Worm (Caenorhabditis elegans) whole organism, young adult: ENCODE measurements around the gene C05E11.3.

Experiments
- B0019.2 ChIP-seq: fragments of 200-800 bp; sonication (Bioruptor generic); conservative IDR thresholded peaks from 2 replicates; pipeline ENCODE4 v1.3.6; 2022; ENCODE audit warnings: missing genetic modification reagents, missing genetic modification characterization, missing compliant biosample characterization
- F37B4.10 ChIP-seq: fragments of 200-800 bp; sonication (Bioruptor generic); IDR thresholded peaks from 2 replicates; pipeline ENCODE4 v1.3.6; 2022; ENCODE audit warnings: missing genetic modification characterization, missing compliant biosample characterization
- F52B5.7 ChIP-seq: sonication (generic microtip); optimal IDR thresholded peaks from 2 replicates; lab custom pipeline; 2016; ENCODE audit warnings: mild to moderate bottlenecking, missing genetic modification characterization, missing compliant biosample characterization
- Y53G8AR.9 ChIP-seq: fragments of 200-800 bp; sonication (Bioruptor generic); conservative IDR thresholded peaks from 2 replicates; pipeline ENCODE4 v1.3.6; 2022; ENCODE audit warnings: missing genetic modification reagents, missing genetic modification characterization, missing compliant biosample characterization
- aptf-3 ChIP-seq: fragments of 200-800 bp; sonication (Bioruptor generic); IDR thresholded peaks from 2 replicates; pipeline ENCODE4 v1.3.6; 2022; ENCODE audit warnings: missing genetic modification characterization, missing compliant biosample characterization
- attf-3 ChIP-seq: fragments of 200-800 bp; sonication (Bioruptor generic); conservative IDR thresholded peaks from 2 replicates; pipeline ENCODE4 v1.3.6; 2022; ENCODE audit warnings: missing genetic modification reagents, missing genetic modification characterization, missing compliant biosample characterization
- bed-2 ChIP-seq: fragments of 200-800 bp; sonication (Bioruptor generic); IDR thresholded peaks from 2 replicates; pipeline ENCODE4 v1.3.6; 2022; ENCODE audit warnings: missing genetic modification reagents, missing genetic modification characterization, missing compliant biosample characterization
- ceh-27 ChIP-seq: fragments of 200-800 bp; sonication (Bioruptor generic); optimal IDR thresholded peaks from 2 replicates; lab custom pipeline; 2018; ENCODE audit warnings: mild to moderate bottlenecking, missing genetic modification characterization, moderate library complexity, missing compliant biosample characterization
- chd-7 ChIP-seq: sonication (generic microtip); optimal IDR thresholded peaks from 2 replicates; lab custom pipeline; 2016; ENCODE audit warnings: mild to moderate bottlenecking, missing genetic modification characterization, moderate library complexity, missing compliant biosample characterization
- efl-1 ChIP-seq: fragments of 150-350 bp; optimal IDR thresholded peaks from 2 replicates; lab custom pipeline; 2014; ENCODE audit warnings: missing biosample characterization, missing genetic modification reagents, missing genetic modification characterization
- hlh-26 ChIP-seq: fragments of 200-800 bp; sonication (Bioruptor generic); conservative IDR thresholded peaks from 2 replicates; pipeline ENCODE4 v1.3.6; 2022; ENCODE audit warnings: missing genetic modification reagents, missing genetic modification characterization, missing compliant biosample characterization
- mes-4 ChIP-seq: sonication (generic microtip); optimal IDR thresholded peaks from 2 replicates; lab custom pipeline; 2016; ENCODE audit warnings: missing genotype, missing genetic modification characterization, missing compliant biosample characterization
- nhr-27 ChIP-seq: fragments of 200-800 bp; sonication (Bioruptor generic); optimal IDR thresholded peaks from 2 replicates; lab custom pipeline; 2018; ENCODE audit warnings: mild to moderate bottlenecking, missing genetic modification characterization, moderate library complexity, missing compliant biosample characterization
- snpc-4 ChIP-seq, 5 experiments: fragments of 150-350 bp in 1 of 5; sonication (generic microtip) in 4 of 5; optimal IDR thresholded peaks; 2 replicates each; lab custom pipeline; 2014 to 2018; ENCODE audit warnings: missing genetic modification characterization in 5 of 5, missing biosample characterization in 3 of 5, antibody characterized with exemption in 2 of 5, mild to moderate bottlenecking in 2 of 5, missing compliant biosample characterization in 2 of 5, missing genotype in 2 of 5, moderate library complexity in 2 of 5, missing genetic modification reagents in 1 of 5

DNA sequence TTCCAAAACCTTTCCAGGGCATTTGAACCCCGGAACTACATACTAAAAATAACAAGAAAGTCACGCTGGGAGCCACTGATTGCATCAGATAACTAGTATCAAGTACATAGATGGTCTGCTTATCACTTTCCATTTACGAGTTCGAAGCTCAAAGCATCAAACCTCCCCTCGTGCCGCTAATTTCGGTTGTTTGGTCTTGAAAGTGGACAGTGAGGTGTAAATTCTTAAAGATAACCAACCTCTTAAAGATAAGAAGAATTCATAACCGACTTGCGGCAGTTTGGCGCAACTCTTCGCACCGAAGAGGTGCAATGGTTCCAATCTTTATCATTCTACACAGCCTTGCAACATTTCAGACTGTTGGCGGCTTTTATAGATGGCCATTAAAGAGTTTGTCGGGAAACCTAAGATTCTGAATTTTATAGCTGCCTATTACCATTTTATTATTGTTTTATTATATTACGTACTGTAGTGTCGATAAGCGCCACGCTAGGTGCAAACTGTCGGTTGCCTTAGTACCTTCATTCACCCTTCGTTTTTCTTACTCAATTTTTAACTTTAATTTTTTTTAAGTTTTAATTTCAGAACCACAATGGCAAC lies 13.2 kb upstream of the C05E11.3 start, which contains the start of gene amt-4:
- TF ChIP-seq B0019.2 (no peak), hlh-26 (GFP tag; lab: Robert Waterston, UW) (no peak), bed-2 (GFP tag; lab: Robert Waterston, UW) (no peak), F37B4.10 (GFP tag; lab: Robert Waterston, UW) (no peak), chd-7 (tag; lab: Kevin White, UChicago) (no peak), nhr-27 (tag; lab: Kevin White, UChicago) (no peak), attf-3 (GFP tag; lab: Robert Waterston, UW) (no peak), efl-1 (no peak), mes-4 (tag; lab: Kevin White, UChicago) (no peak), F52B5.7 (tag; lab: Kevin White, UChicago) (no peak), ceh-27 (GFP tag; lab: Kevin White, UChicago) (no peak), snpc-4 (GFP tag; optimal IDR thresholded peaks at IDR 0.05; lab: Kevin White, UChicago) (no peak), snpc-4 (tag; optimal IDR thresholded peaks at IDR 0.05; lab: Kevin White, UChicago) (no peak), aptf-3 (GFP tag; lab: Robert Waterston, UW) (no peak), Y53G8AR.9 (GFP tag; lab: Robert Waterston, UW) (no peak)
